Fruit fly (Drosophila melanogaster): ENCODE results near the gene Ccp84Aa.

dm6 chr3R:6665117-6665654 lies 38.7 kb upstream of the Ccp84Aa start:
- TF ChIP-seq CG4318 (GFP tag; optimal IDR thresholded peaks at IDR 0.05) = no peak
- TF ChIP-seq Lpt (GFP tag; optimal IDR thresholded peaks at IDR 0.05) = no peak
- no peak for TF ChIP-seq Blimp-1 (GFP tag; optimal IDR thresholded peaks at IDR 0.05)
- TF ChIP-seq dac (GFP tag; optimal IDR thresholded peaks at IDR 0.05) = no peak
- no peak for TF ChIP-seq Sox15 (GFP tag; optimal IDR thresholded peaks at IDR 0.05)
- TF ChIP-seq CG11762 (GFP tag; optimal IDR thresholded peaks at IDR 0.05; ENCODE audit: insufficient read depth) = no peak

All from whole organism, prepupa.